Worm (Caenorhabditis elegans) whole organism, mixed stage, embryonic: ENCODE results near the gene T09B9.3.

Experiments used
- bed-3 ChIP-seq: fragments of 200-800 bp; sonication (Bioruptor generic); optimal IDR thresholded peaks from 3 replicates; lab custom pipeline; 2018; ENCODE audit warnings: mild to moderate bottlenecking, missing genetic modification characterization, moderate library complexity, missing compliant biosample characterization
- drap-1 ChIP-seq: fragments of 200-800 bp; sonication (Bioruptor generic); optimal IDR thresholded peaks from 3 replicates; lab custom pipeline; 2018; ENCODE audit warnings: mild to moderate bottlenecking, missing genetic modification characterization, missing compliant biosample characterization
- mab-5 ChIP-seq: fragments of 150-350 bp; optimal IDR thresholded peaks from 2 replicates; lab custom pipeline; 2014; ENCODE audit warnings: missing biosample characterization, missing genetic modification characterization
- nhr-237 ChIP-seq: fragments of 150-350 bp; optimal IDR thresholded peaks from 2 replicates; lab custom pipeline; 2014; ENCODE audit warnings: missing biosample characterization, missing genetic modification characterization
- nhr-76 ChIP-seq: sonication (generic microtip); optimal IDR thresholded peaks from 2 replicates; lab custom pipeline; 2017; ENCODE audit warnings: missing biosample characterization, missing genetic modification characterization
- pha-4 ChIP-seq: fragments of 150-350 bp; optimal IDR thresholded peaks from 2 replicates; lab custom pipeline; 2018; ENCODE audit warnings: missing biosample characterization, missing genetic modification reagents, missing genetic modification characterization
- snpc-4 ChIP-seq: fragments of 150-350 bp; optimal IDR thresholded peaks from 2 replicates; lab custom pipeline; 2014; ENCODE audit warnings: missing biosample characterization, missing genetic modification characterization
- unc-39 ChIP-seq: fragments of 150-350 bp; optimal IDR thresholded peaks from 2 replicates; lab custom pipeline; 2014; ENCODE audit warnings: missing biosample characterization, missing genetic modification characterization
- unc-62 ChIP-seq: fragments of 150-350 bp; optimal IDR thresholded peaks from 2 replicates; lab custom pipeline; 2014; ENCODE audit warnings: missing biosample characterization, missing genetic modification reagents, missing genetic modification characterization
- ztf-11 ChIP-seq: fragments of 150-350 bp; optimal IDR thresholded peaks from 2 replicates; lab custom pipeline; 2014; ENCODE audit warnings: missing biosample characterization, missing genetic modification characterization

- TF ChIP-seq nhr-76 (tag; lab: Kevin White, UChicago) (no peak), mab-5 (no peak), bed-3 (GFP tag; lab: Kevin White, UChicago) (no peak), nhr-237 (tag; lab: Kevin White, UChicago) (no peak), snpc-4 (no peak), unc-39 (tag; lab: Kevin White, UChicago) (no peak), drap-1 (GFP tag; lab: Kevin White, UChicago) (no peak), unc-62 (no peak), pha-4 (no peak), ztf-11 (tag; lab: Kevin White, UChicago) (no peak)
Measured at ce11 chrX:9789110-9789509, 27.9 kb upstream of the T09B9.3 start, which contains the start of gene F36G3.1.
